Fruit fly (Drosophila melanogaster) whole organism, wandering third instar larva: Measurements from ENCODE around the gene CNMa.

ENCODE experiments used
- Abd-B ChIP-seq: fragments of >200 bp; optimal IDR thresholded peaks from 2 replicates; lab custom pipeline; 2017; ENCODE audit warnings: missing biosample characterization, missing genetic modification characterization
- CG32264 ChIP-seq: fragments of 200-800 bp; sonication (Bioruptor generic); optimal IDR thresholded peaks from 2 replicates; lab custom pipeline; 2016; ENCODE audit warnings: missing biosample characterization, missing genetic modification characterization
- CG9705 ChIP-seq: fragments of 200-800 bp; sonication (Bioruptor generic); optimal IDR thresholded peaks from 2 replicates; lab custom pipeline; 2018; ENCODE audit warnings: missing biosample characterization, mild to moderate bottlenecking, missing genetic modification characterization
- CrebA ChIP-seq: fragments of 200-800 bp; sonication (Bioruptor generic); optimal IDR thresholded peaks from 2 replicates; lab custom pipeline; 2016; ENCODE audit warnings: missing biosample characterization, mild to moderate bottlenecking, missing genetic modification characterization, borderline replicate concordance
- Dfd ChIP-seq: fragments of >200 bp; optimal IDR thresholded peaks from 2 replicates; lab custom pipeline; 2017; ENCODE audit warnings: missing biosample characterization, missing genetic modification characterization
- Dif ChIP-seq: fragments of 200-275, 200-300 bp; sonication (Bioruptor generic); optimal IDR thresholded peaks from 2 replicates; lab custom pipeline; 2018; ENCODE audit warnings: missing biosample characterization, missing genetic modification characterization; ENCODE audit not compliant: partially characterized antibody
- GATAd ChIP-seq: sonication (Bioruptor generic); optimal IDR thresholded peaks from 2 replicates; lab custom pipeline; 2016; ENCODE audit warnings: missing biosample characterization, missing genetic modification characterization
- HLH106 ChIP-seq: fragments of 200-800 bp; optimal IDR thresholded peaks from 3 replicates; lab custom pipeline; 2019; ENCODE audit warnings: missing biosample characterization, mild to moderate bottlenecking, missing genetic modification characterization, moderate library complexity
- Hnf4 ChIP-seq: fragments of 200-800 bp; sonication (Bioruptor generic); optimal IDR thresholded peaks from 2 replicates; lab custom pipeline; 2016; ENCODE audit warnings: missing biosample characterization, mild to moderate bottlenecking, missing genetic modification characterization
- Hr78 ChIP-seq: fragments of >200 bp; optimal IDR thresholded peaks from 2 replicates; lab custom pipeline; 2017; ENCODE audit warnings: missing biosample characterization, missing genetic modification characterization
- Hr83 ChIP-seq: fragments of 200-300 bp; sonication (Bioruptor generic); optimal IDR thresholded peaks from 2 replicates; lab custom pipeline; 2016; ENCODE audit warnings: missing biosample characterization, mild to moderate bottlenecking, missing genetic modification characterization, moderate library complexity; ENCODE audit not compliant: poor library complexity, severe bottlenecking
- Jra ChIP-seq: sonication (Bioruptor generic); optimal IDR thresholded peaks from 2 replicates; lab custom pipeline; 2016; ENCODE audit warnings: missing biosample characterization, missing genetic modification characterization
- Mio ChIP-seq: sonication (Bioruptor generic); optimal IDR thresholded peaks from 2 replicates; lab custom pipeline; 2016; ENCODE audit warnings: missing biosample characterization, missing genetic modification characterization
- Myc ChIP-seq: fragments of >200 bp; optimal IDR thresholded peaks from 2 replicates; lab custom pipeline; 2017
- N ChIP-seq: fragments of >200 bp; optimal IDR thresholded peaks from 2 replicates; lab custom pipeline; 2018; ENCODE audit warnings: missing biosample characterization, missing external identifiers, missing genetic modification characterization
- OdsH ChIP-seq: fragments of 200-800 bp; sonication (Bioruptor generic); optimal IDR thresholded peaks from 2 replicates; lab custom pipeline; 2016; ENCODE audit warnings: missing biosample characterization, mild to moderate bottlenecking, missing genetic modification characterization
- Rel ChIP-seq, 2 experiments: fragments of 200-800 bp; sonication (Bioruptor generic) in 1 of 2; optimal IDR thresholded peaks; 2 replicates in 1 of 2; 3 replicates in 1 of 2; lab custom pipeline; 2016 to 2019; ENCODE audit warnings: mild to moderate bottlenecking in 2 of 2, missing biosample characterization in 2 of 2, missing genetic modification characterization in 2 of 2, moderate library complexity in 1 of 2
- Sp1 ChIP-seq: fragments of 200-800 bp; sonication (Bioruptor generic); optimal IDR thresholded peaks from 3 replicates; lab custom pipeline; 2019; ENCODE audit warnings: missing biosample characterization, mild to moderate bottlenecking, missing genetic modification characterization, moderate library complexity
- Vsx2 ChIP-seq: fragments of 200-300, 225-300 bp; sonication (Bioruptor generic); optimal IDR thresholded peaks from 2 replicates; lab custom pipeline; 2018; ENCODE audit warnings: missing biosample characterization, missing genetic modification characterization; ENCODE audit not compliant: partially characterized antibody
- br ChIP-seq: fragments of 200-800 bp; sonication (Bioruptor generic); optimal IDR thresholded peaks from 2 replicates; lab custom pipeline; 2016; ENCODE audit warnings: missing biosample characterization, missing genetic modification characterization
- brk ChIP-seq: fragments of 200-800 bp; sonication (Bioruptor generic); optimal IDR thresholded peaks from 2 replicates; lab custom pipeline; 2016; ENCODE audit warnings: missing biosample characterization, mild to moderate bottlenecking, missing genetic modification characterization
- dl ChIP-seq, 2 experiments: fragments of 175-275, 200-275 bp in 1 of 2; fragments of 200-275 bp in 1 of 2; sonication (Bioruptor generic); optimal IDR thresholded peaks; lab custom pipeline; 2018; ENCODE audit warnings: mild to moderate bottlenecking in 2 of 2, missing biosample characterization in 2 of 2, missing genetic modification characterization in 2 of 2, moderate library complexity in 2 of 2; ENCODE audit not compliant: partially characterized antibody in 2 of 2, insufficient read depth in 1 of 2
- dmrt93B ChIP-seq: fragments of 200-800 bp; sonication (Bioruptor generic); optimal IDR thresholded peaks from 2 replicates; lab custom pipeline; 2018; ENCODE audit warnings: missing biosample characterization, mild to moderate bottlenecking, missing genetic modification characterization
- dsf ChIP-seq: sonication (Bioruptor generic); optimal IDR thresholded peaks from 2 replicates; lab custom pipeline; 2016; ENCODE audit warnings: missing biosample characterization, missing genetic modification characterization, borderline replicate concordance
- ey ChIP-seq: fragments of 200-800 bp; sonication (Bioruptor generic); optimal IDR thresholded peaks from 2 replicates; lab custom pipeline; 2016; ENCODE audit warnings: missing biosample characterization, missing genetic modification characterization
- foxo ChIP-seq, 2 experiments: fragments of 200-800 bp; sonication (Bioruptor generic); optimal IDR thresholded peaks; 2 replicates in 1 of 2; 3 replicates in 1 of 2; lab custom pipeline; 2016 to 2017; ENCODE audit warnings: missing biosample characterization in 2 of 2, missing genetic modification characterization in 2 of 2
- fru ChIP-seq: fragments of 200-800 bp; sonication (Bioruptor generic); optimal IDR thresholded peaks from 3 replicates; lab custom pipeline; 2016; ENCODE audit warnings: missing biosample characterization, mild to moderate bottlenecking, missing genetic modification characterization
- h ChIP-seq: fragments of 200-800 bp; sonication (Bioruptor generic); optimal IDR thresholded peaks from 3 replicates; lab custom pipeline; 2016; ENCODE audit warnings: missing biosample characterization, mild to moderate bottlenecking, missing genetic modification characterization
- jim ChIP-seq: fragments of 175-275, 200-325 bp; sonication (Bioruptor generic); optimal IDR thresholded peaks from 2 replicates; lab custom pipeline; 2016; ENCODE audit warnings: missing biosample characterization, mild to moderate bottlenecking, missing genetic modification characterization
- lola ChIP-seq: fragments of >200 bp; optimal IDR thresholded peaks from 2 replicates; lab custom pipeline; 2017; ENCODE audit warnings: missing biosample characterization, missing genetic modification characterization
- pan ChIP-seq: fragments of >200 bp; optimal IDR thresholded peaks from 2 replicates; lab custom pipeline; 2017
- psq ChIP-seq: fragments of 200-800 bp; sonication (Bioruptor generic); optimal IDR thresholded peaks from 3 replicates; lab custom pipeline; 2017; ENCODE audit warnings: missing biosample characterization, mild to moderate bottlenecking, missing genetic modification characterization, moderate library complexity
- rgr ChIP-seq: fragments of 200-800 bp; sonication (Bioruptor generic); optimal IDR thresholded peaks from 3 replicates; lab custom pipeline; 2016; ENCODE audit warnings: missing biosample characterization, mild to moderate bottlenecking, missing genetic modification characterization
- sage ChIP-seq: fragments of 200-800 bp; sonication (Bioruptor generic); optimal IDR thresholded peaks from 2 replicates; lab custom pipeline; 2016; ENCODE audit warnings: missing biosample characterization, mild to moderate bottlenecking, missing genetic modification characterization
- sv ChIP-seq: fragments of 200-800 bp; sonication (Bioruptor generic); optimal IDR thresholded peaks from 3 replicates; lab custom pipeline; 2016; ENCODE audit warnings: missing biosample characterization, missing genetic modification characterization
- tai ChIP-seq: sonication (Bioruptor generic); optimal IDR thresholded peaks from 2 replicates; lab custom pipeline; 2016; ENCODE audit warnings: missing biosample characterization, missing genetic modification characterization
- usp ChIP-seq: fragments of >200 bp; optimal IDR thresholded peaks from 2 replicates; lab custom pipeline; 2017; ENCODE audit warnings: missing biosample characterization, missing genetic modification characterization
- woc ChIP-seq: sonication (Bioruptor generic); optimal IDR thresholded peaks from 2 replicates; lab custom pipeline; 2016; ENCODE audit warnings: missing biosample characterization, mild to moderate bottlenecking, missing genetic modification characterization

Gene CNMa

DNA sequence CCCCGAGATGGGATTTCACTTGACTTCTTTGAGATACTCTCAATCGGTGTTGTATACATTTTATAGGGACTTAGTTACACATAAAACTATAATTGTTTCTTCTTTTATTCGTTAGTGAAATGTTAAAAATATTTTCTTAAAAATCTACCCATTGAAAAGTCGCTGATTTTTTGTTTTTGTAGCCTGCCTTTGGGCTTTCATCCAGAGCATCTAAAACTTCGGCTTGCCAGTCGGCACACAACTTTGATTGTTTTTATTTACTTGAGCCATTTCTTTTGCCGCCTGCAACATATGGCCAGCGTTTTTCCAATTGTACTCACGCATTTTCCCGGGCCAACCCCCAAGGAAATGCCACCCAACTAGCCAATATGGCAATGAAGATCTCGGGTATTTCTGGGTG is 36.5 kb upstream of the CNMa start:
- TF ChIP-seq GATAd (GFP tag; lab: Kevin White, UChicago) (no peak), Myc (lab: Kevin White, UChicago) (peak; percentile 29)

DNA sequence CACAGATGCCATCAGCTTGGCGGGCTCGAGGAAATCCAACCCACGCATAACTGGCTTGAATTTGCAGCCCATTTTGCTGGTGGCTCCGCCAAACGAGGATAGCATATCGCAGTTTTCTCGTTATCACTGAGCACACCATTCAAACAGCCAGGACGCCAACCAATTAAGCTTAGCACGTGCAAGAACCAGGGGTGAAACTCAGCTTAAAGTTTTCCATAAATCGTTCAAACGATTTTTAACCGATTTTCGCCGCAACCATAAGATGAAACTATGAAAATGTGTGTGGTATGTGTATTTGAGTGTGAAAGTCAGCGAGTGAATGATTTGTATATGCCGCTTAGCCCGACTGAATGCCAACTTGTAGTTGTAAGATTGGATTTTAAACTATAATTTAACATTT is 35.5 kb upstream of the CNMa start:
- TF ChIP-seq Myc (lab: Kevin White, UChicago) (peak; percentile 60), br (GFP tag; lab: Kevin White, UChicago) (no peak), Dif (GFP tag; lab: Kevin White, UChicago) (peak; percentile 60), N (GFP tag; lab: Kevin White, UChicago) (no peak), Vsx2 (peak; percentile 2), lola (GFP tag; lab: Kevin White, UChicago) (no peak), dmrt93B (GFP tag; lab: Kevin White, UChicago) (no peak)
- TF ChIP-seq, all 38 proteins: peak for 3

DNA sequence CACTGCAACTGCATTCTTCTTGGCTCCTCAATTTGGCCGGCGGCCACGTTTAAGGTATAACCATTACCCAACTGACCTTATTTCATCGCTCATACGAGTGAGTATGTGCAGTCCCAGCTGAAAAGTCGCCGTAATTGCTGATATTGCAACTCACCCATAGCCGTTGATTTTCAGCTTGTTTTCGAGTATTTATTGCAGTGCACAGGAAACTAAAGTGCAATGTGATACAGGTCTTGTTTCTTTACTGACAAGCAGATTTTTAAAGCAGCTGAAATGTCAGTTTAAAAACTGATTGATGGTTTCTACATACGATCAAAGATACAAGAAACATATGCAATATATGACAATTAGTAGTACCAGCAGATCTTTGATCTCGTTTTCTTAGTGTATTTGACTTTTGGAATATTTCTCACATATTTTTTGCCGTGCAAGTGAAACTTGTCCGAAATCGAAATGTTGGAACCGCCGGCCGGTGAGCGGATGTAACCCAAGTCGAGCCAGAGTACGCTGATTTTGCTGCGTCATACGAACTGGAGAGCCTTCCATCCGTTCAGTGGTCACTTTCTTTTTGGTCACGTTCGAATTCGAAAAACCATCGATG is 32.6 kb upstream of the CNMa start:
- TF ChIP-seq sage (GFP tag; lab: Kevin White, UChicago), result no peak
- TF ChIP-seq Mio (GFP tag; lab: Kevin White, UChicago), result no peak
- no peak for TF ChIP-seq rgr (GFP tag; lab: Kevin White, UChicago)
- no peak for TF ChIP-seq foxo (GFP tag; optimal IDR thresholded peaks at IDR 0.05; lab: Kevin White, UChicago)
- no peak for TF ChIP-seq Dif (GFP tag; lab: Kevin White, UChicago)
- TF ChIP-seq CG32264 (GFP tag; lab: Kevin White, UChicago), result no peak
- TF ChIP-seq woc (GFP tag; lab: Kevin White, UChicago), result no peak
- TF ChIP-seq Vsx2, result no peak
- no peak for TF ChIP-seq HLH106 (tag; lab: Kevin White, UChicago)
- TF ChIP-seq Jra (GFP tag; lab: Kevin White, UChicago), result no peak
- TF ChIP-seq Hr78 (GFP tag; lab: Kevin White, UChicago), result no peak
- TF ChIP-seq lola (GFP tag; lab: Kevin White, UChicago), result no peak
- TF ChIP-seq CG9705 (GFP tag; lab: Kevin White, UChicago), result no peak
- no peak for TF ChIP-seq dmrt93B (GFP tag; lab: Kevin White, UChicago)
- TF ChIP-seq Dfd (GFP tag; lab: Kevin White, UChicago), result no peak
- TF ChIP-seq br (GFP tag; lab: Kevin White, UChicago), result no peak
- TF ChIP-seq N (GFP tag; lab: Kevin White, UChicago), result no peak
- no peak for TF ChIP-seq jim (GFP tag; lab: Kevin White, UChicago)
- TF ChIP-seq pan (lab: Kevin White, UChicago), result no peak
- TF ChIP-seq CrebA (GFP tag; lab: Kevin White, UChicago), result no peak

DNA sequence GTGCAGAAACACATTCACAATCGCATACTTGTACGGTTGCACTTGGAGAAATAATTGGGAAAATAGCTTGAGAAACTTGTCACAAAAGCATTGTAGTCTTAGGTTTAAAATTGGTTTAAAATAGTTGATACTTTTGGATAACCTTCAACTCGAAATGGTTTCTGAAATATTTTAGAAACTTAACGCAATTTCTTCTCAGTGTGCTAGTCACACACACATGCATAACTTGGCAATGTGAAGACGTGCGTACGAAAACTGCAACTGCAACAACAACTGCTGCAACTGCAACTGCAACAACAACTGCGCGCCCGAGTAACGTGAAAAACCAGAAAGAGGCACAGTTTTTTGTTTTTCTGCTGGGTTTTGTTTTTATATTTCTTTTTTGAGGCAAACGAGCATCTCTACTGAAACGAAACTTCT is 30.7 kb upstream of the CNMa start:
- TF ChIP-seq lola (GFP tag; lab: Kevin White, UChicago) (no peak), foxo (GFP tag; optimal IDR thresholded peaks at IDR 0.05; lab: Kevin White, UChicago) (peak; percentile 69 to 90), usp (GFP tag; lab: Kevin White, UChicago) (no peak), sv (peak; percentile 50), Dif (GFP tag; lab: Kevin White, UChicago) (no peak), ey (GFP tag; lab: Kevin White, UChicago) (peak; percentile 84), HLH106 (tag; lab: Kevin White, UChicago) (peak; percentile 95), rgr (GFP tag; lab: Kevin White, UChicago) (peak; percentile 88), brk (GFP tag; lab: Kevin White, UChicago) (peak; percentile 46), fru (GFP tag; lab: Kevin White, UChicago) (peak; percentile 90), dsf (peak; percentile 52), psq (GFP tag; lab: Kevin White, UChicago) (peak; percentile 80), pan (lab: Kevin White, UChicago) (no peak), Hnf4 (GFP tag; lab: Kevin White, UChicago) (peak; percentile 74), Myc (lab: Kevin White, UChicago) (no peak), dl (GFP tag; optimal IDR thresholded peaks at IDR 0.05; lab: Kevin White, UChicago; ENCODE audit: insufficient read depth in 1 of 2, partially characterized antibody in 2 of 2) (no peak), OdsH (GFP tag; lab: Kevin White, UChicago) (peak; percentile 85), CG9705 (GFP tag; lab: Kevin White, UChicago) (peak; percentile 59), sage (GFP tag; lab: Kevin White, UChicago) (peak; percentile 83), Abd-B (no peak), Rel (GFP tag; optimal IDR thresholded peaks at IDR 0.05; lab: Kevin White, UChicago) (peak; percentile 54), Rel (tag; optimal IDR thresholded peaks at IDR 0.05; lab: Kevin White, UChicago) (peak; percentile 60), h (GFP tag; lab: Kevin White, UChicago) (peak; percentile 98), Mio (GFP tag; lab: Kevin White, UChicago) (no peak), tai (peak; percentile 79), br (GFP tag; lab: Kevin White, UChicago) (peak; percentile 86), CrebA (GFP tag; lab: Kevin White, UChicago) (peak; percentile 33), Sp1 (GFP tag; lab: Kevin White, UChicago) (peak; percentile 87), GATAd (GFP tag; lab: Kevin White, UChicago) (no peak), dmrt93B (GFP tag; lab: Kevin White, UChicago) (peak; percentile 75), Dfd (GFP tag; lab: Kevin White, UChicago) (no peak), Jra (GFP tag; lab: Kevin White, UChicago) (peak; percentile 74), CG32264 (GFP tag; lab: Kevin White, UChicago) (peak; percentile 85), Vsx2 (no peak), woc (GFP tag; lab: Kevin White, UChicago) (peak; percentile 69), N (GFP tag; lab: Kevin White, UChicago) (no peak), Hr83 (GFP tag; lab: Kevin White, UChicago) (peak; percentile 78)
